Fruit fly (Drosophila melanogaster) Kc167 (cell line): ENCODE results near the gene CG6015.

Experiments used
- Myc ChIP-seq: fragments of >200 bp; optimal IDR thresholded peaks from 2 replicates; lab custom pipeline; 2017; ENCODE audit warnings: missing external identifiers
- Sin3A ChIP-seq: fragments of >200 bp; optimal IDR thresholded peaks from 2 replicates; lab custom pipeline; 2018; ENCODE audit warnings: missing external identifiers
- h ChIP-seq: fragments of >200 bp; optimal IDR thresholded peaks from 3 replicates; lab custom pipeline; 2018; ENCODE audit warnings: missing external identifiers
- insv ChIP-seq: fragments of >200 bp; optimal IDR thresholded peaks from 3 replicates; lab custom pipeline; 2018; ENCODE audit warnings: missing external identifiers
- psq ChIP-seq: fragments of >200 bp; optimal IDR thresholded peaks from 2 replicates; lab custom pipeline; 2017; ENCODE audit warnings: missing external identifiers

DNA sequence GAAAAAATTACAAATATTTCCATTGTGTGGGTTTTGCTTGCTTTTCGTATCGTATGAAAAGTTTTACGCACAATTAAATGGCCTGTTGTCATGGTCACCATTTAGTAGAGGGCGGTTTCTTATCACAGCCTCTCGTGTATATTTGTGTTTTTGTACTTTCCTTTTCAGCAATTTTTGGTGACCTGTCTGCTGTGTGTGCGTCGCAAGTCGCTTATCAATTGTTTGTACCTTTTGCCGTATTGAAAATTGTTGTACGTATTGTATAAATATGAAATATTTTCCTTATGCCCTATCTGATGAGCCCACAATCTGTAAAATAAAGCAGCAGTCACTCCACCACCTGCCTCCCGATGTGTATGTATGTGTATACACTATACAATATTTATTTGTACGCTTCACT, 32.4 kb upstream of the CG6015 start:
- TF ChIP-seq h (lab: Kevin White, UChicago), result no peak
- TF ChIP-seq Sin3A (lab: Kevin White, UChicago), result no peak
- no peak for TF ChIP-seq Myc (lab: Kevin White, UChicago)
- TF ChIP-seq psq (lab: Kevin White, UChicago), result no peak
- no peak for TF ChIP-seq insv (lab: Kevin White, UChicago)
